Worm (Caenorhabditis elegans) whole organism, young adult: Measurements from ENCODE around the gene Y56A3A.22.

ENCODE experiments used
- F33H1.4 ChIP-seq: fragments of 200-800 bp; sonication (Bioruptor generic); IDR thresholded peaks from 2 replicates; pipeline ENCODE4 v1.3.6; 2022; ENCODE audit warnings: missing genetic modification reagents, missing genetic modification characterization, missing compliant biosample characterization
- cebp-1 ChIP-seq, 2 experiments: fragments of 200-800 bp in 1 of 2; sonication (Bioruptor generic) in 1 of 2; sonication (generic microtip) in 1 of 2; IDR thresholded peaks in 1 of 2; optimal IDR thresholded peaks in 1 of 2; 2 replicates each; pipeline versions ENCODE4 v1.3.6 to Lab custom; 2017 to 2022; ENCODE audit warnings: missing compliant biosample characterization in 2 of 2, missing genetic modification characterization in 2 of 2, mild to moderate bottlenecking in 1 of 2, missing genetic modification reagents in 1 of 2, moderate library complexity in 1 of 2
- chd-7 ChIP-seq: sonication (generic microtip); optimal IDR thresholded peaks from 2 replicates; lab custom pipeline; 2016; ENCODE audit warnings: mild to moderate bottlenecking, missing genetic modification characterization, moderate library complexity, missing compliant biosample characterization
- egl-18 ChIP-seq: fragments of 200-800 bp; sonication (Bioruptor generic); IDR thresholded peaks from 2 replicates; pipeline ENCODE4 v1.3.6; 2022; ENCODE audit warnings: missing genetic modification reagents, missing genetic modification characterization, missing compliant biosample characterization
- lin-35 ChIP-seq, 3 experiments: fragments of 150-350 bp in 2 of 3; sonication (generic microtip) in 1 of 3; optimal IDR thresholded peaks; 2 replicates each; lab custom pipeline; 2014 to 2018; ENCODE audit warnings: missing biosample characterization in 3 of 3, missing genetic modification characterization in 3 of 3, missing genetic modification reagents in 3 of 3
- nfya-1 ChIP-seq: sonication (generic microtip); optimal IDR thresholded peaks from 2 replicates; lab custom pipeline; 2017; ENCODE audit warnings: antibody characterized with exemption, missing compliant biosample characterization, missing genetic modification characterization, borderline replicate concordance; ENCODE audit not compliant: insufficient read depth
- pha-4 ChIP-seq: fragments of 150-350 bp; sonication (generic microtip); optimal IDR thresholded peaks from 2 replicates; lab custom pipeline; 2014; ENCODE audit warnings: missing biosample characterization, missing genetic modification reagents, missing genetic modification characterization
- snpc-1.1 ChIP-seq: sonication (generic microtip); optimal IDR thresholded peaks from 2 replicates; lab custom pipeline; 2017; ENCODE audit warnings: missing genetic modification characterization, mild to moderate bottlenecking, missing compliant biosample characterization, antibody characterized with exemption, moderate library complexity, missing genotype, missing genetic modification reagents; ENCODE audit not compliant: insufficient read depth
- unc-62 ChIP-seq: fragments of 150-350 bp; optimal IDR thresholded peaks from 2 replicates; lab custom pipeline; 2014; ENCODE audit warnings: missing biosample characterization, missing genetic modification reagents, missing genetic modification characterization
- ztf-18 ChIP-seq: sonication (generic microtip); optimal IDR thresholded peaks from 2 replicates; lab custom pipeline; 2016; ENCODE audit warnings: missing genotype, mild to moderate bottlenecking, missing genetic modification characterization, missing compliant biosample characterization

DNA sequence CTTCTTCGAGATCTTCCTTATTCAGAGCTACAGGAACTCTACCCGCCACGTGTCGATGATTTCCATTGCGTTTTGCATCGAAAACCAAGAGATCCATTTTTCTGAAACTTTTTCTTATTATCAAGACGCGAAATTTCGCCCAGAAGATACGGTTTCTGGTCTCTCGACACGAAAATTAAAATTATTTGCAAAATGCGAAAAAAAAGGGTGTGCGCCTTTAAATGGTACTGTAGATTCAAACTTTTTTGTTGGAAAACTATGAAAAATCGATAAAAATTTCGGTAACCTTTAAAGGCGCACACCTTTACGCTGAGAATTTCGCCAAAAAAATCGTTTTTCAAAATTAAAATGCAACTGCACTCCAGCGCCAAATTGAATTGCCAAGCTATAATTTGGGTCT is 23.3 kb upstream of the Y56A3A.22 start, which contains the start of gene tsen-2:
- TF ChIP-seq pha-4 (tag; lab: Kevin White, UChicago) (no peak), nfya-1 (tag; lab: Kevin White, UChicago) (no peak), F33H1.4 (GFP tag; lab: Robert Waterston, UW) (no peak), chd-7 (tag; lab: Kevin White, UChicago) (no peak), ztf-18 (no peak), cebp-1 (GFP tag; IDR thresholded peaks at IDR 0.05; lab: Robert Waterston, UW) (no peak), cebp-1 (tag; optimal IDR thresholded peaks at IDR 0.05; lab: Kevin White, UChicago) (no peak), lin-35 (GFP tag; optimal IDR thresholded peaks at IDR 0.05; lab: Kevin White, UChicago) (no peak), snpc-1.1 (tag; lab: Kevin White, UChicago) (no peak), egl-18 (GFP tag; lab: Robert Waterston, UW) (no peak), unc-62 (GFP tag; lab: Kevin White, UChicago) (no peak)
